Worm (Caenorhabditis elegans): ENCODE data around the gene F56C9.8.

Gene F56C9.8

DNA sequence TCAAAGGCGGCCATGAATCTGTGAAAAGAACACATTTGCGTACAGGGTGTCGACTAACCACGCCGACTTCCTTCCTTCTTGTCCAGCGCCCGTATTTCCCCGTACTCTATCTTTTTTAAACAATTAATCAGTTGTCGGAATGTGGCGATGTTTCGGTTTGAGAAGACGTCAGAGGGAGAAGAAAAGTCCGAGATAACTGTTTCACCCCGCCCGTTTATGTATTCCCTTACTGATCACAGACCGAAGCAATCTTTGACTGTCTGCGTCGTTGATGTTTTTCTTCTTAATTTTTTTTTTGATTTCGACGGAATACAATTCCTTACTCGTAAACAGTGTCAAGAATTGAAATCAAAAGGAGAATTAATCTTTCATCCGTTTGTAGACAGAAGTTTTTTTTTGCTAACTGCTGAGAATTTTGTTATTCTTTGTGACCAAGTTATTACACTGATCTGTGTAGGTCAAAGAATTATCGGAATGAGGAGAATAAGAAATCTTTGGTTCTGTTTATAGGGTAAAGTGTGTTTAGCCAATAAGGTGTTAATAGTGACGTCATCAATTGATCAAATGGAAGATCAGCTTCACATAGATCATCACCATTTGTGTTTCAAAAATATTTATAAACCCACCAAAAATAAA lies 22.1 kb downstream of the F56C9.8 start:
- no peak for TF ChIP-seq unc-62 (GFP tag; optimal IDR thresholded peaks at IDR 0.05)

DNA sequence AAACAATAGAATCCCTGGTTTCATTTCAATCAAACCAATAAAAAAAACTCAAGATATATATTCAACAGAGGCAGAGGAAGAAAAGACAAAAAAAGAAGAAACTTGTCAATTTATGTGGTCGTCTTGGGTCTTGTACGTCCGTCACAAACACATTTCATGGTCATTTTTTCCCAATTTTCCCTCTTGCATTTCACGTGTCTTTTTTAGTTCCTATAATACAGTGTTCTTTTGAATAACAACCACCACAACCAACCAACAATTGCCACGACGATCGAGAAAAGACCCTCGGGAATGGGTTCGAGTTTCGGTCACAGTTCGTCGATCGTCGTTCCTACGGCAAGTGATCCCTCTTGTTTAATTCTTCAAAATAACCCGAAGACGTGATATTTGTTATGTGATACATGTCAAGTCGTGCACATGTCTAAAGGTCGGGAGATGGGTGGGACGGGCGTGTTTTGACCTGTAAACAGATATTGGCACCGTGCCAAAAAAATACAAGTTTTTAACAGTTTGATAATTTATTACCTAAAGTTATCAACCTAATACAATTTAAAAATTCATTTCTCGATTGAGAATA lies 23.1 kb downstream of the F56C9.8 start:
- TF ChIP-seq unc-62 (GFP tag; optimal IDR thresholded peaks at IDR 0.05) = no peak

DNA sequence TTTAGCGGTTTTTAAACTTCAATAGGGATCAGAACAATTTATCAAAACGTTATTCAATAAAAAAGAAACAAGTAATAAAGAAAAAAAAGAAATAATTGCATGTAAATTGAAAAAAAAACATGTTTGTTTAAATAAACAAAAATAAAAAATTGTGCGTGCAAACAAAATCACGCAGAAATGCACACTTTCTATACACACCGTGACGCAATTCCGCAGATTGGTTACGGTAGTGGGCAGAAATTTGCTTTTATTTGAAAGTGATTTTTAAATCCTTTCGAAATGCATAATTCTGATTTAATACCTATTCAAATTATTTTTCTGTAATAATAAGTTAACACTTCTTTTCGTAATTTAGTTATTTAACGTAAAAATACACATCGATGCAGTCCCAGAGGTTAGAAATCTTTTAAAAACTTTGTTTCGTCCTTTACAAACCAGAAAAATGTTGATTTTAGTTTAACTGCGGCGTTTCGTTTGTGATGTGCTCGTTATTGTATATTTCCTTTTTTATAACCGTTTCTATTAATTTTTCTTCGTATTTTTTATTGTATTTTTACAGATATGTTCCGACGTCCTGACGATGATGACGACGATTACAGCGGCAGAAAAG lies 26.1 kb downstream of the F56C9.8 start, which contains the start of gene cwf-19L2:
Gene cwf-19L2, plus strand, starts transcription at position 560 of the 610 bp plus-strand sequence.
- no peak for TF ChIP-seq unc-62 (GFP tag; optimal IDR thresholded peaks at IDR 0.05)

DNA sequence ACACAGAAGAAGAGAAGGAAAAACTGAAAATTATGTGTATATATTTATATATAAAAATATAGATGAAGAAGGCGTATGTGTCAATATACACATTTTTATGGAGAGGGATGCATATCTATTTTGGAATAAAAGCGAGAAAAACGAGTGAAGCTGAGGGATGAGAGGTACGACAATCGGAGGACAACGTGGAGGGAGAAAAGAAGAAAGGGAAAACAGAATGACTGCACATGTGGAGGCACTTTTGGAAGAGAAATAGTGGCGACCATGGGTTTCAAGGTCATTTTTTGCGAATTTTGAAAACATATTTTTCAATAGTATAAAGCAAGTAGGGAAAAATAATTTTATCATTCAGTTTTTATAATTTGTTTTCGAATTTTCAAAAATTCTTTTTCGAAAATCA lies 26.7 kb downstream of the F56C9.8 start:
- no peak for TF ChIP-seq unc-62 (GFP tag; optimal IDR thresholded peaks at IDR 0.05)

DNA sequence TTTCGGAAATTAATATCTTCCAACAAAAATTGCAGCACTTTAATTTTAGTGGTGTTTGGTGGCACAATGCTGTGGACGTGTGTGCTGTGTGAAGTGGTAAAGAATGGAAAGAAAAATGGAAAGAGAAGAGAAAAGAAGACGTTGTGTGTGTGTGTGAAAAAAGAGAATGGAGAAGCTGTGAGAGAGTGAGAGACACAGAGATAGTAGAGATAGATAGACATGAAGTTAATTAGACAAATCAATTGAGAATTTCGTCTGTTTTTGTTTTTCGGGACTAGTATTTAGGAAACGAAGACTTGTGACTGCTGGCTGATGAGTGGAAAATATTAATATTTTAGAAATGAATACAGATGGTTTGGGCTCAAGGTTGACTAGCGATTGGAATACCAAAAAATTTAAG lies 28.1 kb downstream of the F56C9.8 start:
- no peak for TF ChIP-seq unc-62 (GFP tag; optimal IDR thresholded peaks at IDR 0.05)

DNA sequence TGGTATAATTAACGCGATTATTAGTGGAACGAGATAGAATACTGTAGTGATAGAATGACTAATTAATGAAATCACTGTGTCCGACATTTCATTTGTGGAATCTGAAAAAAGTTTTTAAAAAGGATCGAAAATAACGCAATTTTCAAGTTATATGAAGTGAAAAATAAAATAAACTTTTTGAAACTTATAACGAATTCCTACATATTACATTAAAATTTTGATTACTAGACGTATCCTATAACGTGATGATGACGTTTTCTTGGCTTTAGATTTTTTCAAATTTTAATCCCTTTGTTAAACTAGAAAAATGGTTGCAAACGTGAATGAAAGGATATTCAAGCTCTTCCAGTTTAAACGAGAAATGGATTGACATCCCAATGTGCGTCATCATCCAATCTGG lies 28.8 kb downstream of the F56C9.8 start, which contains the start of gene algn-11:
Gene algn-11, minus strand, starts transcription at position 101 of the 400 bp plus-strand sequence.
- no peak for TF ChIP-seq unc-62 (GFP tag; optimal IDR thresholded peaks at IDR 0.05)

DNA sequence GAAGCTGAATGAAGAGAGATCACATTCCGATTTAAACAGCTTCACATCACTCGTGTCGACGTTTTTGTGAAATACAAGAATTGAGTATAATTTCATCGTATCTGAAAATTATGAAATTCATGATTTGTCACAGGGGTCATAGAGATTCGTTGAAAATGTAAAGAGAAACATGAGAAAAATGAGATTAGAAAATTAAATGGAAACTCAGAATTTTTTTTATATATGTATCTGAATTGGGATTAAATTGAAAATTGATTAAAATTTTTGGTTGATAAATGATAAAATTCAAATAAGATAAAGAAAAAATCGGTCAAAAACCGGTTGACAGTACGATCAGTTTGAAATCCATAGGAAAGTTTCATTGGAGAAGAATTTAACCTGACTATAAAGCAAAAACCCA lies 31.8 kb downstream of the F56C9.8 start, which contains the start of gene ykt-6:
Gene ykt-6, minus strand, starts transcription at position 101 of the 400 bp plus-strand sequence.
- TF ChIP-seq unc-62 (GFP tag; optimal IDR thresholded peaks at IDR 0.05) = no peak

DNA sequence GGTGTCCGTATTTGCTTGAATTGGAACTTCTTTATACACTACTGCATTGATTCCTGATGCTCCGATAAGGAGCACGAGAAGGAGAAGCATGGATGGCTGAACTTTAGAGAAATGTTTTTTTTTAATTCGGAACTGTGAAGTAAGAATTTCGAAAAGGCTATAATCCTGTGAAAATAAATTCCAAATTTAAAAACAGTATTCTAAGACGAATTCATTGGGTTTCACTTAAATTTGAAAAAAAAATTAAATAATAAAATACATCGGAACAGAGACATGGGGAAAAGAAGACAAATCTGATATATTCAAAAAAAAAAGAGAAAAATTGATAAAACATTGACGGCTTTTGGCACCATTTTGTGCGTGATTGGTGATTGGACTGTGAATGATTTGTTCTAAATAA lies 33.5 kb downstream of the F56C9.8 start, which contains the start of gene pho-5:
Gene pho-5, minus strand, starts transcription at position 101 of the 400 bp plus-strand sequence.
- TF ChIP-seq unc-62 (GFP tag; optimal IDR thresholded peaks at IDR 0.05) = no peak

DNA sequence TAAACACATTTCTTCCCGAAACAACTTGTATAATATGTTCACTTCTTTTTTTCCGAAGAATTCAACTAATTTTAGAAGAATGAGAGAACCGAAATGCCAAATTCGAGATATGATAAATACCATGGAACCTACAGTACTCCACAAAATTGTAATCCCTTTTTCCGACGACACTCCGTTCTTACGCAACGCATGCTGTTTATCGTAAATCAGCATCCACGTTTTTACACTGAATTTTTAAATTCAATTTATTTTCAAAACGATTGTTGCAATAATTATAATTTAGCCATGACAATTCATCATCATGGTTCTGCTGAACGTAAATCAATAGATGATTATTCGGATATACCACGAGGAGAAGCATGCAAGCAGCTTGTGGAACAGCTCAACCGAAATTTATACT lies 38.1 kb downstream of the F56C9.8 start, which contains the start of gene B0361.3:
Gene B0361.3, plus strand, starts transcription at position 284 of the 400 bp plus-strand sequence.
- no peak for TF ChIP-seq unc-62 (GFP tag; optimal IDR thresholded peaks at IDR 0.05)

DNA sequence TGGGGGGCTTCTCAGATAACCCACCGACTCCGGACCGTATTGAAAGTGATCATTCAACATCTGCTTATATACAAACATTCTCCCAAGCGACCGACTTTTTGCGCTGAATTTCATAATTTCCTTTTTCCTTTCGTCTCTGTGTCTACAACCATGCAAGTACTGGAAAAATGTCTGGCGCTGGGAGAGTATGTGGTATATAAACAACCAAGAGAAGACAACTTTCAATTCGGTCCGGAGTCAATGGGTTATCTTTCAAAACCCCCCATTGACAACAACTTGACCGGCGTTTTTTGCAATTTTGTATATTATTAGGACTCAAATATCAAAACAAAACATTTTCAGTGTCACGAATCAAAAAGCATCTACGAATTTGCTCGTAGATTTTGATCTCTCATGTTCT lies 40.8 kb downstream of the F56C9.8 start:
- TF ChIP-seq unc-62 (GFP tag; optimal IDR thresholded peaks at IDR 0.05) = no peak

DNA sequence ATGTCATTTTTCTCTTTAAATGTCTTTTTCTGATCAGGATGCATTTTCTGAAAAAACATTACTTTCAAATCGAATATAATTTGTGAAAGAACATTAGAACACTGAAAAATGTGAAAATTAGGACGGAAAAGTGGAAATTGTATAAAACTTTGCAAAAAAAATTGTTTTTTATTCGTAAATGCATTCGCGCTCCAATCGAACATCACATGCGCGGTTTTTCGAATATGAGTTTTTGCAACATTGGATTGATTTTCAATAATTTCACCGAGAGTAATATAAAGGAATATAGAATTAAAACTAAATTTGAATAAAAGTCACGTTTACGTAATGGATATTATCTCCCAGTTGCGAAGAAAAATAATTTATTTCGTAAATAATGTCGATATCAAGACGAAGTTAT lies 42.1 kb downstream of the F56C9.8 start, which contains the start of the genes spot-1 and B0361.11:
Gene spot-1, minus strand, starts transcription at position 47 of the 400 bp plus-strand sequence.
Gene B0361.11, plus strand, starts transcription at position 372 of the 400 bp plus-strand sequence.
- no peak for TF ChIP-seq unc-62 (GFP tag; optimal IDR thresholded peaks at IDR 0.05)

DNA sequence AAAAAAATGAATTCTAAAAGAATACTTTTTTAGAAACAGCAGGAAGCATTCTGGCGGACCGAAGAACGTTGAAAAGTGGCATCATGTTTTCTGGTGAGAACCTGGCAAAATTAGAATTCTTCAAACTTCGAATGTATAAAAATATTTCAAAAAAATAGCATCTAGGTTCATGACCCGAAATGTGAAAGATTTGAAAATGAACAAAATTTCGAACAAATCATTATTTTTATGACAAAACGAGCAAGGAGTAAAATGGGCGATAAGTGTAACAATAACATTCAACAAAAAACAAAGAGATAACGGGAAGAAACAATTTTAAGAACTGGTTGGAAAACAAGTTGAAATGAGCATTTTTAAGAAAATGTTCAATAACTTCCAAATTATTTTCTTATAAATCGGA lies 44.0 kb downstream of the F56C9.8 start, which contains the start of gene psd-1:
Gene psd-1, minus strand, starts transcription at position 101 of the 400 bp plus-strand sequence.
- no peak for TF ChIP-seq unc-62 (GFP tag; optimal IDR thresholded peaks at IDR 0.05)

DNA sequence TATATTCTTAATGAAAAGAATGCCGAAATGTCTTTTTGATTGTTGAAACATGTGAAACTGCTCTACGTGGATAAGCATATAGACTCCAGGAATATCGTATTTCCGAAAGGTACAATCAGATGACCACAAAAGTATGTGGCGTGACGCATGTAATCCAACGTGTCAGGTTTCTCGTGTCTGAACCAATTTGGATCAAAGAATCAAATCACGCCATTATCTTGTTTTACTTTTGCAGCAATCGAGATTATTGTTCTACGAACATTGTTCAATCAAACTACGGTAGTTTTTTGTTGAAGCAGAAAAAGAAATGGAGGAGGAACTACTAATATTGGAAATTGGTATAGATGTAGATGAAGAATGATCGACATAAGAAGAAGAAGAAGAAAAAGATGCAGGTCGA lies 45.6 kb downstream of the F56C9.8 start:
- no peak for TF ChIP-seq unc-62 (GFP tag; optimal IDR thresholded peaks at IDR 0.05)

DNA sequence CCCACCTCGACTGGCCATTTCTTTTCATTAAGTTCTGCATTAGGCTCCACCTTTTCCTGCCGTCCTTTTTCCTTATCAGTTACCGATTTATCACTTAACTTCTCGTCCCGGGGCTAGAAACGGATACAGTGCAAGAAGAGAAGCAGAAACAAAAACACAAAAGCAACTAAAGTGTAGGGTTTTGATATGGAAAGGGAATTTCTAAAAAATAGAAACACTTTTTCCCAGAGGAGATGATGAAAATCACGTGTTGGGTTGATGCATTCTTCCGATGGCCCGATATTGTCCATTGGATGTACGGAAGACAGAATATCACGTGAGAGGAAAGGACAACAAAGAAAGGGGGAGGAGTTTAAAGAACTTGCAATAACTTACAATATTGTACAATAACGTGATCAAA lies 46.5 kb downstream of the F56C9.8 start:
- no peak for TF ChIP-seq unc-62 (GFP tag; optimal IDR thresholded peaks at IDR 0.05)

DNA sequence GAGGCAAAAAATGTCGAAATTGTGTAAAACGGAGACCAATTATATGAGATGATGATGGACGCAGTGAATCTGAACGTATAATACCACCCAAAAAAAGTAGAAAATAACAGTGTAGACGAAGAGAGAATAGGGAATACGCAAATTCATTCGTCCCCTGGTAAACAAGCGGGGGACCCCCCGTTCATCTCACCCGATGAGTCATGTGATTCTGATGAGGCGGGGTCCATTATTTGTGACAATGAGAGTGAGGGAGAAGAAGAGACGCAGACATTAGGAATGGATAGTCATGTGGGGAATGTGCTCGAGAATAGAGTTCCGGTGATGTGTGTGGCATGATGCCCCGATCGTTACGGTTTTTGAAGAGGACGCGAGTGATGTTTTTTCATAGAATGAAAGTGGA lies 47.2 kb downstream of the F56C9.8 start:
- no peak for TF ChIP-seq unc-62 (GFP tag; optimal IDR thresholded peaks at IDR 0.05)

DNA sequence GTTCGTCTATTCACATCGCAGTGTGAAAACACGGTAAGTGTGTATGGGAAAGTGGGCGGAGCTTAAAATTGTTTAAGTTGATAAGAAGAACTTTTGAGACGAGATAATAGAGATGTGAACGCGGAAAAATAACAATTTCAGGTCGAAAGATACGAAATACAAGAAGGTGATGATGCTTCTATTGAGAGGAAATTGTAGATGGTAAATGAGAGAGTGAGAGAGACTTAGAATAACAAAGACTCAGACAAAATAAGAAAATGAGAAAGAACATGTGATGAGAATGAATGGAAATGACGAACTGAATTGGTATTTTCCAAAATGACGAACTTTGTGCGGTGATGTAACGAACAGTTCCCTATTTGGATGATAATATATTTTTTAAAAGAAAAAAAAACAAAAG lies 48.2 kb downstream of the F56C9.8 start:
- TF ChIP-seq unc-62 (GFP tag; optimal IDR thresholded peaks at IDR 0.05) = no peak
